Worm (Caenorhabditis elegans) whole organism, mixed stage, embryonic: ENCODE results near the gene sma-5.

ENCODE experiments used
- M03D4.4 ChIP-seq: sonication (generic microtip); optimal IDR thresholded peaks from 2 replicates; lab custom pipeline; 2017; ENCODE audit warnings: mild to moderate bottlenecking, missing genetic modification characterization, missing compliant biosample characterization
- bed-3 ChIP-seq: fragments of 200-800 bp; sonication (Bioruptor generic); optimal IDR thresholded peaks from 3 replicates; lab custom pipeline; 2018; ENCODE audit warnings: mild to moderate bottlenecking, missing genetic modification characterization, moderate library complexity, missing compliant biosample characterization
- blmp-1 ChIP-seq: fragments of 150-350 bp; optimal IDR thresholded peaks from 2 replicates; lab custom pipeline; 2014; ENCODE audit warnings: missing biosample characterization, missing genetic modification characterization
- ceh-39 ChIP-seq: fragments of 150-350 bp; optimal IDR thresholded peaks from 2 replicates; lab custom pipeline; 2014; ENCODE audit warnings: missing biosample characterization, missing genetic modification characterization
- ceh-43 ChIP-seq: fragments of 200-800 bp; sonication (Bioruptor generic); optimal IDR thresholded peaks from 2 replicates; lab custom pipeline; 2018; ENCODE audit warnings: mild to moderate bottlenecking, missing genetic modification characterization, moderate library complexity, missing compliant biosample characterization
- ceh-83 ChIP-seq: fragments of 200-800 bp; sonication (Bioruptor generic); optimal IDR thresholded peaks from 2 replicates; lab custom pipeline; 2018; ENCODE audit warnings: mild to moderate bottlenecking, missing genetic modification characterization, missing compliant biosample characterization
- ces-1 ChIP-seq: fragments of 150-350 bp; optimal IDR thresholded peaks from 2 replicates; lab custom pipeline; 2014; ENCODE audit warnings: missing biosample characterization, missing genetic modification reagents, missing genetic modification characterization
- cnd-1 ChIP-seq: fragments of 200-800 bp; sonication (Bioruptor generic); optimal IDR thresholded peaks from 2 replicates; lab custom pipeline; 2018; ENCODE audit warnings: mild to moderate bottlenecking, missing genetic modification characterization, missing compliant biosample characterization
- drap-1 ChIP-seq: fragments of 200-800 bp; sonication (Bioruptor generic); optimal IDR thresholded peaks from 3 replicates; lab custom pipeline; 2018; ENCODE audit warnings: mild to moderate bottlenecking, missing genetic modification characterization, missing compliant biosample characterization
- elt-1 ChIP-seq: sonication (generic microtip); optimal IDR thresholded peaks from 2 replicates; lab custom pipeline; 2017; ENCODE audit warnings: missing genetic modification characterization, mild to moderate bottlenecking, missing compliant biosample characterization, antibody characterized with exemption, moderate library complexity, borderline replicate concordance; ENCODE audit not compliant: insufficient read depth
- elt-3 ChIP-seq: fragments of 150-350 bp; optimal IDR thresholded peaks from 2 replicates; lab custom pipeline; 2014; ENCODE audit warnings: missing biosample characterization, missing genetic modification characterization
- flh-1 ChIP-seq: fragments of 200-800 bp; sonication (Bioruptor generic); optimal IDR thresholded peaks from 2 replicates; lab custom pipeline; 2018; ENCODE audit warnings: mild to moderate bottlenecking, missing genetic modification characterization, moderate library complexity, missing compliant biosample characterization
- hlh-1 ChIP-seq: fragments of 150-350 bp; optimal IDR thresholded peaks from 2 replicates; lab custom pipeline; 2014; ENCODE audit warnings: missing biosample characterization, missing genetic modification reagents, missing genetic modification characterization
- lin-13 ChIP-seq: fragments of 150-350 bp; optimal IDR thresholded peaks from 2 replicates; lab custom pipeline; 2014; ENCODE audit warnings: missing biosample characterization, missing genetic modification characterization
- lin-32 ChIP-seq: fragments of 200-800 bp; sonication (Bioruptor generic); optimal IDR thresholded peaks from 2 replicates; lab custom pipeline; 2018; ENCODE audit warnings: mild to moderate bottlenecking, missing genetic modification characterization, missing compliant biosample characterization
- lsy-2 ChIP-seq: fragments of 150-350 bp; optimal IDR thresholded peaks from 2 replicates; lab custom pipeline; 2014; ENCODE audit warnings: missing biosample characterization, missing genetic modification characterization
- mab-5 ChIP-seq: fragments of 150-350 bp; optimal IDR thresholded peaks from 2 replicates; lab custom pipeline; 2014; ENCODE audit warnings: missing biosample characterization, missing genetic modification characterization
- mep-1 ChIP-seq: fragments of 150-350 bp; optimal IDR thresholded peaks from 2 replicates; lab custom pipeline; 2017; ENCODE audit warnings: missing biosample characterization, missing genetic modification reagents, missing genetic modification characterization, inconsistent platforms
- mls-2 ChIP-seq: sonication (generic microtip); optimal IDR thresholded peaks from 2 replicates; lab custom pipeline; 2016; ENCODE audit warnings: mild to moderate bottlenecking, missing genetic modification characterization, moderate library complexity, missing compliant biosample characterization
- nhr-2 ChIP-seq: fragments of 150-350 bp; optimal IDR thresholded peaks from 2 replicates; lab custom pipeline; 2014; ENCODE audit warnings: missing biosample characterization, missing genetic modification characterization
- nhr-237 ChIP-seq: fragments of 150-350 bp; optimal IDR thresholded peaks from 2 replicates; lab custom pipeline; 2014; ENCODE audit warnings: missing biosample characterization, missing genetic modification characterization
- nhr-28 ChIP-seq: fragments of 150-350 bp; optimal IDR thresholded peaks from 2 replicates; lab custom pipeline; 2014; ENCODE audit warnings: missing biosample characterization, missing genetic modification characterization
- nhr-76 ChIP-seq: sonication (generic microtip); optimal IDR thresholded peaks from 2 replicates; lab custom pipeline; 2017; ENCODE audit warnings: missing biosample characterization, missing genetic modification characterization
- pha-4 ChIP-seq: fragments of 150-350 bp; optimal IDR thresholded peaks from 2 replicates; lab custom pipeline; 2018; ENCODE audit warnings: missing biosample characterization, missing genetic modification reagents, missing genetic modification characterization
- sem-2 ChIP-seq: fragments of 200-800 bp; sonication (Bioruptor generic); optimal IDR thresholded peaks from 2 replicates; lab custom pipeline; 2018; ENCODE audit warnings: mild to moderate bottlenecking, missing genetic modification characterization, missing compliant biosample characterization
- snpc-4 ChIP-seq: fragments of 150-350 bp; optimal IDR thresholded peaks from 2 replicates; lab custom pipeline; 2014; ENCODE audit warnings: missing biosample characterization, missing genetic modification characterization
- sptf-1 ChIP-seq: sonication (generic microtip); optimal IDR thresholded peaks from 2 replicates; lab custom pipeline; 2017; ENCODE audit warnings: mild to moderate bottlenecking, missing genetic modification characterization, moderate library complexity, missing compliant biosample characterization
- tbx-8 ChIP-seq: fragments of 200-800 bp; sonication (Bioruptor generic); optimal IDR thresholded peaks from 2 replicates; lab custom pipeline; 2018; ENCODE audit warnings: mild to moderate bottlenecking, missing genetic modification characterization, moderate library complexity, missing compliant biosample characterization
- unc-120 ChIP-seq: sonication (generic microtip); optimal IDR thresholded peaks from 2 replicates; lab custom pipeline; 2017; ENCODE audit warnings: missing genetic modification characterization, missing compliant biosample characterization; ENCODE audit not compliant: poor library complexity, severe bottlenecking
- unc-39 ChIP-seq: fragments of 150-350 bp; optimal IDR thresholded peaks from 2 replicates; lab custom pipeline; 2014; ENCODE audit warnings: missing biosample characterization, missing genetic modification characterization
- zip-8 ChIP-seq: fragments of 150-350 bp; optimal IDR thresholded peaks from 2 replicates; lab custom pipeline; 2014; ENCODE audit warnings: missing biosample characterization, missing genetic modification characterization
- ztf-11 ChIP-seq: fragments of 150-350 bp; optimal IDR thresholded peaks from 2 replicates; lab custom pipeline; 2014; ENCODE audit warnings: missing biosample characterization, missing genetic modification characterization

sma-5 gene

DNA sequence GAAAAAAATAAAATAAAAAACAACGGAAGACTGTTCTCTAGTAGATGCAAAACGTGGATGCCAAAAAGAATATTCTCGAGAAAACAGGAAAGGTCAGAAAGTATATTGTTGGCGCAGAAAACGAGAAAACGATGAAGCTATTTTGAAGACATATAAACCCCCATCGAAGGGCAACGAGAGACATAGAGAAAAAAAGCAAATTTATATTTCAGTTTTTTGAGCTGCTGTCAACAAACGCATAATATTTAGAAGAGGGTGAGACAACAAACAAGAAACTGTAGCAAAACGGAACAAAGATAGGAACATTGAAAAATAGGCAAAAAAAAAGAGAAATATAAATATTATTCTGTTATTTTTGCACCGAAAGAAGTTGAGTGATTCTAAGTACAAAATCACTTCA, 13.1 kb downstream of the sma-5 start:
- TF ChIP-seq bed-3 (GFP tag; lab: Kevin White, UChicago) (no peak), lsy-2 (no peak), mep-1 (tag; lab: Kevin White, UChicago) (no peak), nhr-28 (tag; lab: Kevin White, UChicago) (no peak), cnd-1 (no peak), elt-1 (tag; lab: Kevin White, UChicago) (no peak), snpc-4 (tag; lab: Kevin White, UChicago) (no peak), unc-39 (tag; lab: Kevin White, UChicago) (no peak), ceh-83 (GFP tag; lab: Kevin White, UChicago) (no peak), ces-1 (GFP tag; lab: Kevin White, UChicago) (no peak), nhr-237 (tag; lab: Kevin White, UChicago) (no peak)

DNA sequence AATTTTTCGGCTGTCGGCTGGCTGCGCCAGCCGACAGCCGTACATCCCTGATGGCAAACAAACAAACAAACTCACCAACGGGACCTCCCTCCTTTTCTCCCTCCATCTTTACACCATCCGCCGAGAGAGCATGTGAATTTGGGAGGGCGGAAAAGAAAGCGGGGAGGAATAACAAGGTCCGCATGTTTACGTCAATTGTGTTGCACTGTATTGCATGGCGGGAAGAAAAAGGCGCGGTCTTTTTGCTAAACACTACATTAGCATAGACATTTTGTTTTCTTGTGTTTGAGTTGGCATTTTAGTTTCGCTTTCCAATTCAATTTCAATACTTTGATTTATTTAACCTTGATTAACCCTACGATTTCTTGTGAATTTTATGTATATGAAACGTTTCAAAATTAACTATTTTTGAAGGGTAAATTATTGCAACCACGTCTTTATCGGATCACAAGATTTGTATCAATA, 17.4 kb downstream of the sma-5 start, which contains the start of gene C49F5.6:
Gene C49F5.6, plus strand, starts transcription at position 415 of the 465 bp plus-strand sequence.
- no peak for TF ChIP-seq nhr-2
- TF ChIP-seq flh-1 (GFP tag; lab: Kevin White, UChicago) = no peak

DNA sequence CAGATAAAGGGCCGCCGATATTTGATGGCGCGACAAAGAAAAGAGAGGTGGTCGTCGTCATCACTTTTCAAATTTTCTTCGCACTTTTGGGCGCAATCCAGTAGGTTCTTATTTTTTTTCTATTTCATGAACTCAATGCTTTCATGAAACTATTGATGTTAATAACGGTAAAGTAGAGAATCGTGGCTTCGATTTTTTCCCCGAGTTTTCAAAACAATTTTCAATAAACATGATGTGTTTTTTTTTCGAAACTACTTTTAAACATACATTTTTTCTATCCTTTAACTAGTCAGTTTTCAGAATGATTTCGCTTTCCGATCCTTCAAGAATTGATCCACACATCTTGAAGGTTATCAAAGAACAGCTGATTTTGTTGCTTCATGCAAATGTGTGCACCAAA, 19.5 kb downstream of the sma-5 start, which contains the start of gene C49F5.5:
Gene C49F5.5, plus strand, starts transcription at position 301 of the 400 bp plus-strand sequence.
- no peak for TF ChIP-seq zip-8
- TF ChIP-seq hlh-1 = no peak
- TF ChIP-seq mab-5 (tag; lab: Kevin White, UChicago) = no peak
- no peak for TF ChIP-seq snpc-4 (tag; lab: Kevin White, UChicago)
- no peak for TF ChIP-seq blmp-1 (tag; lab: Kevin White, UChicago)
- no peak for TF ChIP-seq elt-3 (tag; lab: Kevin White, UChicago)
- no peak for TF ChIP-seq elt-1 (tag; lab: Kevin White, UChicago)
- TF ChIP-seq unc-39 (tag; lab: Kevin White, UChicago) = no peak
- no peak for TF ChIP-seq cnd-1
- no peak for TF ChIP-seq lsy-2
- no peak for TF ChIP-seq sptf-1 (tag; lab: Kevin White, UChicago)
- no peak for TF ChIP-seq ceh-39
- TF ChIP-seq drap-1 (GFP tag; lab: Kevin White, UChicago) = no peak
- no peak for TF ChIP-seq ceh-83 (GFP tag; lab: Kevin White, UChicago)
- TF ChIP-seq unc-120 (tag; lab: Kevin White, UChicago) = no peak
- TF ChIP-seq flh-1 (GFP tag; lab: Kevin White, UChicago) = no peak
- no peak for TF ChIP-seq lin-13
- no peak for TF ChIP-seq lin-32
- no peak for TF ChIP-seq ceh-43 (GFP tag; lab: Kevin White, UChicago)

DNA sequence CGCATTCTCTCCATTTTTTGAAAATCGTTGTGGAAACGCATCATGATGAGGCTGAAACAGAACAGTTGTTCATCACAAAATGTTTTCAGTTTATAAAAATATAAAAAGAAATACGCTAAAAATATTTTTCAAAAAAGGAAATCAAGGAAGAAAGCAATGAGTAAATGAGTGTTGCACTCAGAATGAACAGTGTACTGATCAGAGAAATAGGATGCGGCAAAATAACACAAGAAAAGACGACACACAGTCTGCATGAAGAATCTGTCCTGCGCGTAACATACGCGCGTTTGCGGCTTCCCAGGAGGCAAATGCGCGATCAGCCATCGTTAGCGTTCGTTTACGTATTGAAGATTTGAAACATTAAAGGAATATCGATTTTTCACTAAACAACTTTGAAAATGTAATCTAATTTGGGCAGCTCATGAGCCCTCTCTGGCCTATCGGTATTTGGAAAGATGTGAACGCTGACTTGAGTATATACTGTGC, 21.7 kb downstream of the sma-5 start, which contains the start of gene C49F5.3:
Gene C49F5.3, minus strand, starts transcription at position 51 of the 486 bp plus-strand sequence.
- TF ChIP-seq mls-2 (no peak), nhr-76 (tag; lab: Kevin White, UChicago) (no peak), sptf-1 (tag; lab: Kevin White, UChicago) (no peak), ztf-11 (tag; lab: Kevin White, UChicago) (no peak), mab-5 (tag; lab: Kevin White, UChicago) (no peak), flh-1 (GFP tag; lab: Kevin White, UChicago) (no peak), ceh-39 (no peak), elt-3 (tag; lab: Kevin White, UChicago) (no peak), lsy-2 (no peak), hlh-1 (no peak), ces-1 (GFP tag; lab: Kevin White, UChicago) (no peak)

DNA sequence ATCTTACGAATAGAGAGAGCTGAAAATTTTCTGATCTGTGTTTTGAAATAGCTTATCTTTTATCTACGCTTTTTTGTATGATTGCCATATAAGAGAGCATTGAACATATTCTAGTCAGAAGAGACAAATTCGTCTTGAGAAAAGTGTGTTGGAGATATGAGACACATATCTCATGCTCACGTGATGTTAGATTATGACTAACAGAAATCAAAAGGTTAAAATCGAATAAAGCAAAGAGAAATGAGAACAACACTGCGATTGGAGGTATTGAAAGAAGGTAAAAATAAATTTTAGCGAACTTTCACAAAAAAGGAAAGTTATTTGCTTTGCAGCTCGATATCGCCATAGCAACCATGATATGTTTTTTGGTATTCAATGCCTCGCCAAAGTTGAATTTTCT, 23.3 kb downstream of the sma-5 start, which contains the start of gene nhr-167:
Gene nhr-167, minus strand, starts transcription at position 21 of the 400 bp plus-strand sequence.
- TF ChIP-seq drap-1 (GFP tag; lab: Kevin White, UChicago) = no peak
- TF ChIP-seq unc-120 (tag; lab: Kevin White, UChicago) = no peak
- TF ChIP-seq M03D4.4 (tag; lab: Kevin White, UChicago) = no peak
- TF ChIP-seq elt-1 (tag; lab: Kevin White, UChicago) = no peak
- no peak for TF ChIP-seq ceh-43 (GFP tag; lab: Kevin White, UChicago)
- no peak for TF ChIP-seq flh-1 (GFP tag; lab: Kevin White, UChicago)
- no peak for TF ChIP-seq nhr-2
- TF ChIP-seq sem-2 (GFP tag; lab: Kevin White, UChicago) = no peak
- no peak for TF ChIP-seq unc-39 (tag; lab: Kevin White, UChicago)
- TF ChIP-seq lin-13 = no peak
- TF ChIP-seq tbx-8 = no peak
- no peak for TF ChIP-seq lsy-2
- no peak for TF ChIP-seq pha-4 (tag; lab: Kevin White, UChicago)
- no peak for TF ChIP-seq zip-8
- TF ChIP-seq cnd-1 = no peak
